Worm (Caenorhabditis elegans): Measurements from ENCODE around the gene T16H12.9.

The T16H12.9 gene

DNA sequence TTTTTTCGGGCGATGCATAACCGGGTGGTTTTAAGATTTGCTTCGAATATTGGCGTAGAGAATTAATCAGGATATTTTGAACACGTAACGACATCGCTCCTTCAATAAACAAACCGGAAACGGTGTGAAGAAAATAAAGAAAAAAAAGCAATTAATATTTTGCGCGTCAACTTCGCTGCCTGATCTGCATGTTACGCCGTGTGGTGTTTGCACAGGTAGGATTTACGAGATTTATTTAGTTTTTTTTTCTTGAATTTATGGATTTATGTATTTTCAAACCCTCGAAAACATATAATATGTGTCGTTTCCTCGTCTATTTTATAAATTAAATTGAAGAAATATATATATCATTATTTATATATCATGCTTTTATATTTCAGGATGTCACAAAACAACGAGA, 5.6 kb downstream of the T16H12.9 start, which contains the start of the genes ZK1128.1 and mett-10 (continued):
- no peak for TF ChIP-seq grh-1 (GFP tag; IDR thresholded peaks at IDR 0.05)
- peak; percentile 46 for TF ChIP-seq snu-23 (GFP tag; optimal IDR thresholded peaks at IDR 0.05)

DNA sequence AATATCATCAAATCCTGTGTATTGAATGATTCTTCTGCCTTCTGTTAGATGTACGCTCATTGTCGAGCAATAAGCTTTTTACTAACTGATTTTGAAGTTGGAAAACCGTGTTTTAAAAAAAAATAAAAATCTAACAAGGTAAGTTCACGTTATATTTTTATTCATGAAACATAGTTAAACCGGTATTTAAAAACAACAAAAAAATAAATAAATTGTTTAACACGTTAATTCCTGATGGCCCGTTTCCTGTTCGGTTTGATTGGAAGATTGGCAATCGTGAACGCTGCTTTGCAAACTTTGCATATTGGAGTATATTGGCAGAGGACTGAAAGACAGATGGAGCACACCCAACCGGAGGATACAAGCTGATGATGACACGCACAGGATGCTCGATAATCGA, 9.7 kb downstream of the T16H12.9 start, which contains the start of gene ZK1128.3:
TSS of gene ZK1128.3 (minus strand) at position 101 of the 400 bp plus-strand sequence.
- TF ChIP-seq unc-98 (GFP tag; IDR thresholded peaks at IDR 0.05): no peak
- no peak for TF ChIP-seq efl-1 (optimal IDR thresholded peaks at IDR 0.05)
- no peak for TF ChIP-seq efl-1 (GFP tag; optimal IDR thresholded peaks at IDR 0.05 in 1 of 2)
- TF ChIP-seq nhr-19 (GFP tag; conservative IDR thresholded peaks at IDR 0.05): no peak
- TF ChIP-seq lin-13 (GFP tag; optimal IDR thresholded peaks at IDR 0.05): no peak
- TF ChIP-seq ets-5 (GFP tag; IDR thresholded peaks at IDR 0.05): no peak
- no peak for TF ChIP-seq fkh-4 (tag; optimal IDR thresholded peaks at IDR 0.05; ENCODE audit: borderline replicate concordance)
- no peak for TF ChIP-seq nhr-84 (tag; optimal IDR thresholded peaks at IDR 0.05)
- no peak for TF ChIP-seq unc-86 (tag; optimal IDR thresholded peaks at IDR 0.05)
- TF ChIP-seq alr-1 (tag; optimal IDR thresholded peaks at IDR 0.05; ENCODE audit: borderline replicate concordance): no peak
- TF ChIP-seq mep-1 (tag; optimal IDR thresholded peaks at IDR 0.05): no peak
- TF ChIP-seq tlp-1 (tag; optimal IDR thresholded peaks at IDR 0.05): no peak
- TF ChIP-seq egl-27 (tag; optimal IDR thresholded peaks at IDR 0.05): no peak
- no peak for TF ChIP-seq C34B4.2 (tag; optimal IDR thresholded peaks at IDR 0.05)
- no peak for TF ChIP-seq nhr-90 (tag; optimal IDR thresholded peaks at IDR 0.05; ENCODE audit: poor library complexity)
- TF ChIP-seq ceh-88 (GFP tag; IDR thresholded peaks at IDR 0.05): no peak
- no peak for TF ChIP-seq fkh-10 (GFP tag; optimal IDR thresholded peaks at IDR 0.05)
- TF ChIP-seq ztf-11 (tag; optimal IDR thresholded peaks at IDR 0.05): no peak
- no peak for TF ChIP-seq nhr-11 (tag; optimal IDR thresholded peaks at IDR 0.05)
- no peak for TF ChIP-seq jun-1 (tag; optimal IDR thresholded peaks at IDR 0.05)

- peak; percentile 2 for TF ChIP-seq mep-1 (tag; optimal IDR thresholded peaks at IDR 0.05)
- TF ChIP-seq swsn-7 (tag; optimal IDR thresholded peaks at IDR 0.05): no peak
- TF ChIP-seq lir-3 (tag; optimal IDR thresholded peaks at IDR 0.05; ENCODE audit: poor library complexity): peak; percentile 32
- no peak for TF ChIP-seq snpc-4 (tag; optimal IDR thresholded peaks at IDR 0.05)
- TF ChIP-seq xbp-1 (tag; optimal IDR thresholded peaks at IDR 0.05): no peak
- TF ChIP-seq dsc-1 (tag; optimal IDR thresholded peaks at IDR 0.05): peak; percentile 6
- TF ChIP-seq ceh-82 (tag; optimal IDR thresholded peaks at IDR 0.05): peak in 1 of 3 experiments; percentile 15
- TF ChIP-seq unc-98 (GFP tag; IDR thresholded peaks at IDR 0.05): no peak
- peak; percentile 13 to 28 for TF ChIP-seq efl-1 (optimal IDR thresholded peaks at IDR 0.05)
- peak; percentile 3 to 35 for TF ChIP-seq efl-1 (GFP tag; optimal IDR thresholded peaks at IDR 0.05 in 1 of 2)
- TF ChIP-seq lsy-2 (tag; optimal IDR thresholded peaks at IDR 0.05): peak in 1 of 2 experiments; percentile 28
- no peak for TF ChIP-seq nhr-84 (tag; optimal IDR thresholded peaks at IDR 0.05)
- no peak for TF ChIP-seq fos-1 (tag; optimal IDR thresholded peaks at IDR 0.05)
- TF ChIP-seq ztf-11 (tag; optimal IDR thresholded peaks at IDR 0.05): peak in 1 of 2 experiments; percentile 6
- TF ChIP-seq unc-130 (tag; optimal IDR thresholded peaks at IDR 0.05): no peak
- TF ChIP-seq fkh-10 (GFP tag; optimal IDR thresholded peaks at IDR 0.05): no peak
- no peak for TF ChIP-seq hlh-4 (tag; optimal IDR thresholded peaks at IDR 0.05)
- peak; percentile 59 for TF ChIP-seq lin-14 (GFP tag; optimal IDR thresholded peaks at IDR 0.05)
- TF ChIP-seq F16B12.6 (tag; optimal IDR thresholded peaks at IDR 0.05): peak; percentile 15
- no peak for TF ChIP-seq sptf-1 (tag; optimal IDR thresholded peaks at IDR 0.05)
- peak; percentile 19 for TF ChIP-seq rnt-1 (tag; optimal IDR thresholded peaks at IDR 0.05)
Measured at ce11 chrIII:10120076-10120831, 11.2 kb downstream of the T16H12.9 start, which contains the start of the genes gtf-2H3 and ham-3. gtf-2H3 (minus strand) TSS chrIII:10120148. ham-3 (plus strand) TSS chrIII:10120781.
